Worm (Caenorhabditis elegans) whole organism, late embryonic: Measurements from ENCODE around the gene C06A6.4.

Experiments used
- C38D4.7 ChIP-seq: fragments of 200-800 bp; sonication (Bioruptor generic); optimal IDR thresholded peaks from 2 replicates; lab custom pipeline; 2018; ENCODE audit warnings: mild to moderate bottlenecking, missing genetic modification characterization, moderate library complexity, missing compliant biosample characterization
- F13H6.1 ChIP-seq: sonication (generic microtip); optimal IDR thresholded peaks from 2 replicates; lab custom pipeline; 2016; ENCODE audit warnings: missing genetic modification characterization, missing compliant biosample characterization
- K02D7.2 ChIP-seq: sonication (generic microtip); optimal IDR thresholded peaks from 2 replicates; lab custom pipeline; 2017; ENCODE audit warnings: mild to moderate bottlenecking, missing genetic modification characterization, missing compliant biosample characterization
- K09A11.1 ChIP-seq: sonication (generic microtip); optimal IDR thresholded peaks from 2 replicates; lab custom pipeline; 2017; ENCODE audit warnings: antibody characterized with exemption, mild to moderate bottlenecking, missing genetic modification characterization, missing compliant biosample characterization; ENCODE audit not compliant: insufficient read depth
- T23F11.4 ChIP-seq: fragments of 200-800 bp; sonication (Bioruptor generic); optimal IDR thresholded peaks from 2 replicates; lab custom pipeline; 2018; ENCODE audit warnings: mild to moderate bottlenecking, missing genetic modification characterization, missing compliant biosample characterization
- Y22D7AL.16 ChIP-seq: sonication (generic microtip); optimal IDR thresholded peaks from 2 replicates; lab custom pipeline; 2016; ENCODE audit warnings: missing genetic modification characterization, missing compliant biosample characterization
- ahr-1 ChIP-seq: sonication (generic microtip); optimal IDR thresholded peaks from 2 replicates; lab custom pipeline; 2016; ENCODE audit warnings: missing genetic modification characterization, missing compliant biosample characterization
- ceh-18 ChIP-seq: sonication (generic microtip); optimal IDR thresholded peaks from 2 replicates; lab custom pipeline; 2016; ENCODE audit warnings: missing genetic modification characterization, missing compliant biosample characterization
- ceh-19 ChIP-seq: fragments of 200-800 bp; sonication (Bioruptor generic); optimal IDR thresholded peaks from 2 replicates; lab custom pipeline; 2018; ENCODE audit warnings: mild to moderate bottlenecking, missing genetic modification characterization, missing compliant biosample characterization
- ceh-2 ChIP-seq: sonication (generic microtip); optimal IDR thresholded peaks from 2 replicates; lab custom pipeline; 2016; ENCODE audit warnings: missing genotype, missing genetic modification characterization, missing compliant biosample characterization
- ceh-22 ChIP-seq: sonication (generic microtip); optimal IDR thresholded peaks from 2 replicates; lab custom pipeline; 2017; ENCODE audit warnings: missing biosample characterization, missing genetic modification characterization
- ceh-31 ChIP-seq: sonication (generic microtip); optimal IDR thresholded peaks from 2 replicates; lab custom pipeline; 2016; ENCODE audit warnings: missing genetic modification characterization, missing compliant biosample characterization
- ceh-34 ChIP-seq: sonication (generic microtip); optimal IDR thresholded peaks from 2 replicates; lab custom pipeline; 2016; ENCODE audit warnings: mild to moderate bottlenecking, missing genetic modification characterization, missing compliant biosample characterization
- ceh-45 ChIP-seq: fragments of 200-800 bp; sonication (Bioruptor generic); IDR thresholded peaks from 2 replicates; pipeline ENCODE4 v1.3.6; 2022; ENCODE audit warnings: missing genetic modification reagents, missing genetic modification characterization, missing compliant biosample characterization
- ceh-48 ChIP-seq: sonication (generic microtip); optimal IDR thresholded peaks from 2 replicates; lab custom pipeline; 2016; ENCODE audit warnings: missing genetic modification characterization, inconsistent platforms, missing compliant biosample characterization
- ceh-9 ChIP-seq: sonication (generic microtip); optimal IDR thresholded peaks from 2 replicates; lab custom pipeline; 2016; ENCODE audit warnings: mild to moderate bottlenecking, missing genetic modification characterization, inconsistent platforms, missing compliant biosample characterization
- che-1 ChIP-seq: sonication (generic microtip); optimal IDR thresholded peaks from 2 replicates; lab custom pipeline; 2016; ENCODE audit warnings: mild to moderate bottlenecking, missing genetic modification characterization, missing compliant biosample characterization
- dmd-4 ChIP-seq: sonication (generic microtip); optimal IDR thresholded peaks from 2 replicates; lab custom pipeline; 2016; ENCODE audit warnings: borderline replicate concordance, missing genetic modification characterization, missing compliant biosample characterization
- dve-1 ChIP-seq: sonication (generic microtip); optimal IDR thresholded peaks from 2 replicates; lab custom pipeline; 2017; ENCODE audit warnings: antibody characterized with exemption, mild to moderate bottlenecking, missing genetic modification characterization, missing compliant biosample characterization
- elt-2 ChIP-seq: sonication (generic microtip); optimal IDR thresholded peaks from 2 replicates; lab custom pipeline; 2016; ENCODE audit warnings: missing genetic modification reagents, missing genetic modification characterization, missing compliant biosample characterization
- eyg-1 ChIP-seq: sonication (generic microtip); optimal IDR thresholded peaks from 2 replicates; lab custom pipeline; 2016; ENCODE audit warnings: missing genotype, missing genetic modification characterization, missing compliant biosample characterization
- fax-1 ChIP-seq: sonication (generic microtip); optimal IDR thresholded peaks from 2 replicates; lab custom pipeline; 2016; ENCODE audit warnings: missing genotype, missing genetic modification characterization, missing compliant biosample characterization
- hlh-15 ChIP-seq: sonication (generic microtip); optimal IDR thresholded peaks from 2 replicates; lab custom pipeline; 2016; ENCODE audit warnings: missing genetic modification characterization, missing compliant biosample characterization
- hlh-30 ChIP-seq: sonication (generic microtip); optimal IDR thresholded peaks from 2 replicates; lab custom pipeline; 2017; ENCODE audit warnings: antibody characterized with exemption, missing genetic modification characterization, missing compliant biosample characterization; ENCODE audit not compliant: insufficient read depth
- hlh-6 ChIP-seq: sonication (generic microtip); optimal IDR thresholded peaks from 2 replicates; lab custom pipeline; 2016; ENCODE audit warnings: missing genotype, missing genetic modification characterization, missing compliant biosample characterization
- hlh-8 ChIP-seq: sonication (generic microtip); optimal IDR thresholded peaks from 2 replicates; lab custom pipeline; 2016; ENCODE audit warnings: missing genotype, missing genetic modification characterization, missing compliant biosample characterization
- lim-6 ChIP-seq: sonication (generic microtip); optimal IDR thresholded peaks from 2 replicates; lab custom pipeline; 2016; ENCODE audit warnings: missing genetic modification characterization, missing compliant biosample characterization
- lin-11 ChIP-seq: fragments of 200-800 bp; sonication (Bioruptor generic); optimal IDR thresholded peaks from 2 replicates; lab custom pipeline; 2018; ENCODE audit warnings: mild to moderate bottlenecking, missing genetic modification characterization, missing compliant biosample characterization
- madf-2 ChIP-seq: sonication (generic microtip); optimal IDR thresholded peaks from 2 replicates; lab custom pipeline; 2017; ENCODE audit warnings: missing genetic modification characterization, missing compliant biosample characterization
- mec-3 ChIP-seq: sonication (generic microtip); optimal IDR thresholded peaks from 2 replicates; lab custom pipeline; 2016; ENCODE audit warnings: borderline replicate concordance, missing genetic modification characterization, missing compliant biosample characterization
- nfya-1 ChIP-seq: sonication (generic microtip); optimal IDR thresholded peaks from 2 replicates; lab custom pipeline; 2017; ENCODE audit warnings: missing genetic modification characterization, mild to moderate bottlenecking, missing compliant biosample characterization, antibody characterized with exemption, moderate library complexity
- nhr-11 ChIP-seq: fragments of 150-350 bp; optimal IDR thresholded peaks from 2 replicates; lab custom pipeline; 2014; ENCODE audit warnings: missing biosample characterization, missing genetic modification characterization
- nhr-232 ChIP-seq: sonication (generic microtip); optimal IDR thresholded peaks from 2 replicates; lab custom pipeline; 2016; ENCODE audit warnings: missing genetic modification characterization, missing compliant biosample characterization
- npax-4 ChIP-seq: sonication (generic microtip); optimal IDR thresholded peaks from 2 replicates; lab custom pipeline; 2016; ENCODE audit warnings: missing genetic modification characterization, missing compliant biosample characterization
- pat-9 ChIP-seq: fragments of 200-800 bp; sonication (Bioruptor generic); optimal IDR thresholded peaks from 2 replicates; lab custom pipeline; 2018; ENCODE audit warnings: mild to moderate bottlenecking, missing genetic modification characterization, moderate library complexity, missing compliant biosample characterization
- pha-2 ChIP-seq: sonication (generic microtip); optimal IDR thresholded peaks from 2 replicates; lab custom pipeline; 2017; ENCODE audit warnings: mild to moderate bottlenecking, missing genetic modification characterization, missing compliant biosample characterization
- pqm-1 ChIP-seq: sonication (generic microtip); optimal IDR thresholded peaks from 2 replicates; lab custom pipeline; 2016; ENCODE audit warnings: missing genetic modification characterization, missing compliant biosample characterization
- pros-1 ChIP-seq: fragments of 150-350 bp; optimal IDR thresholded peaks from 2 replicates; lab custom pipeline; 2014; ENCODE audit warnings: missing biosample characterization, missing genetic modification reagents, missing genetic modification characterization
- sox-2 ChIP-seq: fragments of 200-800 bp; sonication (Bioruptor generic); IDR thresholded peaks from 2 replicates; pipeline ENCODE4 v1.3.6; 2022; ENCODE audit warnings: missing genetic modification reagents, missing genetic modification characterization, missing compliant biosample characterization
- sox-4 ChIP-seq: sonication (generic microtip); optimal IDR thresholded peaks from 2 replicates; lab custom pipeline; 2017; ENCODE audit warnings: mild to moderate bottlenecking, missing genetic modification characterization, inconsistent platforms, missing compliant biosample characterization
- syd-9 ChIP-seq: sonication (generic microtip); optimal IDR thresholded peaks from 2 replicates; lab custom pipeline; 2016; ENCODE audit warnings: mild to moderate bottlenecking, missing genetic modification characterization, moderate library complexity, missing compliant biosample characterization
- tbx-2 ChIP-seq: sonication (generic microtip); optimal IDR thresholded peaks from 2 replicates; lab custom pipeline; 2016; ENCODE audit warnings: missing genetic modification characterization, missing compliant biosample characterization
- tbx-7 ChIP-seq: sonication (generic microtip); optimal IDR thresholded peaks from 2 replicates; lab custom pipeline; 2016; ENCODE audit warnings: missing genotype, missing genetic modification characterization, missing compliant biosample characterization
- unc-3 ChIP-seq, 2 experiments: fragments of 200-800 bp in 1 of 2; sonication (Bioruptor generic) in 1 of 2; sonication (generic microtip) in 1 of 2; conservative IDR thresholded peaks in 1 of 2; optimal IDR thresholded peaks in 1 of 2; 2 replicates each; pipeline versions ENCODE4 v1.3.6 to Lab custom; 2016 to 2022; ENCODE audit warnings: missing compliant biosample characterization in 2 of 2, missing genetic modification characterization in 2 of 2, missing genetic modification reagents in 1 of 2
- unc-42 ChIP-seq: sonication (generic microtip); optimal IDR thresholded peaks from 2 replicates; lab custom pipeline; 2016; ENCODE audit warnings: missing genotype, missing genetic modification characterization, missing compliant biosample characterization
- unc-55 ChIP-seq: sonication (generic microtip); optimal IDR thresholded peaks from 2 replicates; lab custom pipeline; 2017; ENCODE audit warnings: missing biosample characterization, missing genetic modification reagents, missing genetic modification characterization
- unc-86 ChIP-seq: sonication (generic microtip); optimal IDR thresholded peaks from 2 replicates; lab custom pipeline; 2016; ENCODE audit warnings: missing genetic modification characterization, missing compliant biosample characterization
- zip-5 ChIP-seq: sonication (generic microtip); optimal IDR thresholded peaks from 2 replicates; lab custom pipeline; 2016; ENCODE audit warnings: missing genetic modification characterization, missing compliant biosample characterization

The C06A6.4 gene

DNA sequence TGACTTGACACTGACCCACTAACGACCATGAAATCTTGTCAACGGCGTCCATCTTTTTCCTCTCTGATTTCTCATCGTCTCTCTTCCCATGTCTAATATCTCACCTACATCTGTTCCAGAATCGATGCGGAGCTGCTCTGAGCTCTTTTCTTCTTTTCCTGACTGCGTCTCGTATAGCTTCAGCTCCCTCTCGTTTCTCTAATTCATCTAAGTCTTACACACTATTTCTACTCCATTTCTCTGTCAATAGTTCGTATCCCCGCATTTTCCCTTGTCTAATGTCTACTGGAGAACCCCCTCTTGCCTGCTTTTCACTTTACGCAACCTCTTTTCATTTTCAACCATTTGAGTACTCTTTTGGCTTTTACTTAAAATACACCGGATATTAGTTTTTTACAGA lies 11.2 kb downstream of the C06A6.4 start, which contains the start of gene ric-3 (continued):
- TF ChIP-seq pqm-1 (tag; lab: Kevin White, UChicago) (no peak), K09A11.1 (no peak), lim-6 (tag; lab: Kevin White, UChicago) (peak; percentile 30), madf-2 (tag; lab: Kevin White, UChicago) (no peak), eyg-1 (tag; lab: Kevin White, UChicago) (no peak), ceh-18 (peak; percentile 46), unc-42 (tag; lab: Kevin White, UChicago) (peak; percentile 74), dmd-4 (peak; percentile 13), tbx-7 (no peak), nhr-11 (tag; lab: Kevin White, UChicago) (no peak), Y22D7AL.16 (tag; lab: Kevin White, UChicago) (no peak), ceh-19 (GFP tag; lab: Kevin White, UChicago) (peak; percentile 18), ahr-1 (no peak), pha-2 (tag; lab: Kevin White, UChicago) (no peak)

DNA sequence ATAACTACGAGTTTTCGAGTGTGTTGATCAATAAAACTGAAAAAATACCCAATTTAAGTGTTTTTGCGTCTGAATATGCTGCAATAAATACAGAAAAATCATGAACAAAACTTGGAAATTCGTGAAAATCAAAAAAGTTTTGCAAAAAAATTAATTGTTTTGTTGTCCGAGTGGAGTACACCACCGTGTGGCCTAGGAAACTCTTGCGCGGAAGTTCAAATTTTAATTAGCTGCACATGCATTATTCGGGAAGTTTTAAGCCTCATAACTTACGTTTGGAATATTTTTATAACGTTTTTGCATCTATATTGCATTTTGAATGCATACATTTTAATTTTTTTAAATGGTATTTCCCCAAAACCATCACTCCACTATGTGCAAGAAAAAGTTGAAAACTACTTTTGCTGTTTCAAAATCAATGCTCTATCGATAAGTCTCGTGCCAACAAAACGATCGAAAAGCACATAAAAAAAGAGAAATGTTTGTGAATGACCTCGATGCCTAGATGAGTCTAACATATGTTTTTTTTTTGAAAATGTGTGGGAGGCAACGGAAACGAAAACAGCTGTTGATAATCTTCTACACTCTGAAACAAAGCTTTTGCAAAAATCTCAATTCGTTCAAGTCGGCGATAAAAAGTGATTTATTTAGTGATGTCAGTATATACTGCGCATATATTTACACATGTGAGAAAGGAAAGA lies 12.5 kb downstream of the C06A6.4 start:
- no peak for TF ChIP-seq ceh-9
- no peak for TF ChIP-seq pat-9 (tag; lab: Kevin White, UChicago)
- no peak for TF ChIP-seq nhr-232
- TF ChIP-seq T23F11.4 (GFP tag; lab: Kevin White, UChicago): no peak
- TF ChIP-seq F13H6.1 (tag; lab: Kevin White, UChicago): no peak
- no peak for TF ChIP-seq unc-3 (GFP tag; conservative IDR thresholded peaks at IDR 0.05; lab: Robert Waterston, UW)
- TF ChIP-seq unc-3 (tag; optimal IDR thresholded peaks at IDR 0.05; lab: Kevin White, UChicago): no peak
- no peak for TF ChIP-seq dmd-4
- TF ChIP-seq ceh-45: no peak
- no peak for TF ChIP-seq sox-2 (GFP tag; lab: Robert Waterston, UW)
- TF ChIP-seq pqm-1 (tag; lab: Kevin White, UChicago): no peak
- no peak for TF ChIP-seq dve-1 (tag; lab: Kevin White, UChicago)
- no peak for TF ChIP-seq che-1 (tag; lab: Kevin White, UChicago)
- TF ChIP-seq syd-9 (tag; lab: Kevin White, UChicago): no peak
- peak; percentile 46 for TF ChIP-seq zip-5 (tag; lab: Kevin White, UChicago)
- TF ChIP-seq fax-1: no peak
- no peak for TF ChIP-seq hlh-15 (tag; lab: Kevin White, UChicago)
- TF ChIP-seq sox-4 (tag; lab: Kevin White, UChicago): no peak
- peak; percentile 18 for TF ChIP-seq ceh-18
- peak; percentile 27 for TF ChIP-seq elt-2 (tag; lab: Kevin White, UChicago)
- no peak for TF ChIP-seq ceh-48
- TF ChIP-seq hlh-30 (tag; lab: Kevin White, UChicago): no peak
- TF ChIP-seq unc-86: no peak
- no peak for TF ChIP-seq hlh-6 (tag; lab: Kevin White, UChicago)
- TF ChIP-seq ceh-31 (tag; lab: Kevin White, UChicago): peak; percentile 52
- peak; percentile 49 for TF ChIP-seq ceh-2
- no peak for TF ChIP-seq npax-4 (tag; lab: Kevin White, UChicago)
- no peak for TF ChIP-seq pha-2 (tag; lab: Kevin White, UChicago)
- TF ChIP-seq unc-55 (GFP tag; lab: Kevin White, UChicago): no peak
- no peak for TF ChIP-seq K09A11.1
- TF ChIP-seq tbx-7: peak; percentile 74
- TF ChIP-seq eyg-1 (tag; lab: Kevin White, UChicago): no peak
- no peak for TF ChIP-seq mec-3
- TF ChIP-seq K02D7.2 (tag; lab: Kevin White, UChicago): no peak
- TF ChIP-seq tbx-2: peak; percentile 21
- TF ChIP-seq C38D4.7 (GFP tag; lab: Kevin White, UChicago): no peak
- TF ChIP-seq lim-6 (tag; lab: Kevin White, UChicago): no peak
- TF ChIP-seq pros-1: no peak
- no peak for TF ChIP-seq lin-11
- TF ChIP-seq ahr-1: no peak
- no peak for TF ChIP-seq Y22D7AL.16 (tag; lab: Kevin White, UChicago)
- no peak for TF ChIP-seq hlh-8 (tag; lab: Kevin White, UChicago)
- no peak for TF ChIP-seq ceh-22 (tag; lab: Kevin White, UChicago)
- no peak for TF ChIP-seq nfya-1 (tag; lab: Kevin White, UChicago)
- TF ChIP-seq ceh-34 (tag; lab: Kevin White, UChicago): no peak
